Worm (Caenorhabditis elegans) whole organism, late embryonic: Measurements from ENCODE around the gene R08E3.3.

ENCODE experiments used
- Y22D7AL.16 ChIP-seq: sonication (generic microtip); optimal IDR thresholded peaks from 2 replicates; lab custom pipeline; 2016; ENCODE audit warnings: missing genetic modification characterization, missing compliant biosample characterization
- fax-1 ChIP-seq: sonication (generic microtip); optimal IDR thresholded peaks from 2 replicates; lab custom pipeline; 2016; ENCODE audit warnings: missing genotype, missing genetic modification characterization, missing compliant biosample characterization
- tbx-2 ChIP-seq: sonication (generic microtip); optimal IDR thresholded peaks from 2 replicates; lab custom pipeline; 2016; ENCODE audit warnings: missing genetic modification characterization, missing compliant biosample characterization

- peak; percentile 17 for TF ChIP-seq Y22D7AL.16 (tag; lab: Kevin White, UChicago)
- TF ChIP-seq tbx-2 (tag; lab: Kevin White, UChicago): no peak
- no peak for TF ChIP-seq fax-1 (tag; lab: Kevin White, UChicago)
Observed at ce11 chrX:4813115-4813732, 5.2 kb upstream of the R08E3.3 start.
